Fruit fly (Drosophila melanogaster): ENCODE measurements around the gene CG7860.

DNA sequence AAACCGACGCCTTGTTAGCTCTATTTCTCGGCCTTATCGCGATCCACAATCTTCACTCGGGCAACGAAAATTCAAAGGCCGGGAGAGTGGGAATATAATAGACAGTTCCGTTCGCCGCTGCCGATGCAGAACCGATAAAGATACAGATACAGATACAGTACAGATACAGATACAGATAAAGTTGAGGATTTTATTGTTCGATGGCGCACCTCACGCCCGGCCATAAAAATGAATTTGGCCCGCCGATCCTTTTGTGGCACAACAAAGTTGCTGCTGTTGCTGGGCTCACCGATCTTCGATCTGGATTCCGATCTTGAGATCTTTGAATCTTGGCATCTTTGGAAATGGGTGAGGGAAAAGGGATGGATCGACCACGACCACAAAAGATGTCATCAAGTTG lies 41.4 kb downstream of the CG7860 start:
- TF ChIP-seq pan (optimal IDR thresholded peaks at IDR 0.05) (no peak), EcR (GFP tag; optimal IDR thresholded peaks at IDR 0.05) (no peak)

All from whole organism.